Worm (Caenorhabditis elegans) whole organism, L1 larva: ENCODE measurements around the gene Y36E3A.2.

Source experiments
- C16A3.4 ChIP-seq: fragments of 150-350 bp; optimal IDR thresholded peaks from 2 replicates; lab custom pipeline; 2014; ENCODE audit warnings: missing biosample characterization, missing genetic modification characterization
- F16B12.6 ChIP-seq: fragments of 150-350 bp; optimal IDR thresholded peaks from 2 replicates; lab custom pipeline; 2014; ENCODE audit warnings: missing biosample characterization, missing genetic modification characterization
- alr-1 ChIP-seq: fragments of 200-800 bp; sonication (Bioruptor generic); optimal IDR thresholded peaks from 2 replicates; lab custom pipeline; 2018; ENCODE audit warnings: borderline replicate concordance, mild to moderate bottlenecking, missing genetic modification characterization, missing compliant biosample characterization
- aly-2 ChIP-seq: fragments of 150-350 bp; optimal IDR thresholded peaks from 2 replicates; lab custom pipeline; 2014; ENCODE audit warnings: missing biosample characterization, missing genetic modification characterization
- blmp-1 ChIP-seq: fragments of 150-350 bp; optimal IDR thresholded peaks from 2 replicates; lab custom pipeline; 2014; ENCODE audit warnings: missing biosample characterization, missing genetic modification characterization
- ceh-63 ChIP-seq: fragments of 200-800 bp; sonication (Bioruptor generic); optimal IDR thresholded peaks from 2 replicates; lab custom pipeline; 2018; ENCODE audit warnings: mild to moderate bottlenecking, missing genetic modification characterization, missing compliant biosample characterization
- ceh-8 ChIP-seq: fragments of 200-800 bp; sonication (Bioruptor generic); optimal IDR thresholded peaks from 2 replicates; lab custom pipeline; 2018; ENCODE audit warnings: mild to moderate bottlenecking, missing genetic modification characterization, moderate library complexity, missing compliant biosample characterization
- ceh-88 ChIP-seq: fragments of 200-800 bp; sonication (Bioruptor generic); IDR thresholded peaks from 2 replicates; pipeline ENCODE4 v1.3.6; 2022; ENCODE audit warnings: missing genetic modification characterization, missing compliant biosample characterization
- ceh-90 ChIP-seq: sonication (generic microtip); optimal IDR thresholded peaks from 2 replicates; lab custom pipeline; 2016; ENCODE audit warnings: missing genetic modification characterization, missing compliant biosample characterization
- efl-1 ChIP-seq, 4 experiments: fragments of 150-350 bp; optimal IDR thresholded peaks in 3 of 4; peaks in 1 of 4; 1 replicate in 1 of 4; 2 replicates in 3 of 4; lab custom pipeline; 2014; ENCODE audit warnings: missing biosample characterization in 2 of 4, missing genetic modification characterization in 2 of 4, missing genetic modification reagents in 2 of 4
- egl-13 ChIP-seq: sonication (generic microtip); optimal IDR thresholded peaks from 2 replicates; lab custom pipeline; 2016; ENCODE audit warnings: missing genotype, missing genetic modification reagents, missing genetic modification characterization, missing compliant biosample characterization
- elt-2 ChIP-seq: sonication (generic microtip); optimal IDR thresholded peaks from 2 replicates; lab custom pipeline; 2016; ENCODE audit warnings: missing genetic modification characterization, mild to moderate bottlenecking, inconsistent platforms, missing compliant biosample characterization, missing genetic modification reagents
- elt-3 ChIP-seq, 6 experiments: fragments of 150-350 bp in 1 of 6; sonication (generic microtip); optimal IDR thresholded peaks; 2 replicates each; lab custom pipeline; 2017 to 2018; ENCODE audit warnings: missing biosample characterization in 6 of 6, missing genetic modification characterization in 6 of 6, inconsistent platforms in 1 of 6
- ets-5 ChIP-seq: fragments of 200-800 bp; sonication (Bioruptor generic); IDR thresholded peaks from 2 replicates; pipeline ENCODE4 v1.3.6; 2022; ENCODE audit warnings: missing genetic modification characterization, missing compliant biosample characterization
- fkh-4 ChIP-seq: sonication (generic microtip); optimal IDR thresholded peaks from 2 replicates; lab custom pipeline; 2016; ENCODE audit warnings: missing compliant biosample characterization, missing genetic modification characterization, borderline replicate concordance
- fkh-8 ChIP-seq: sonication (generic microtip); optimal IDR thresholded peaks from 2 replicates; lab custom pipeline; 2016; ENCODE audit warnings: mild to moderate bottlenecking, missing genetic modification characterization, missing compliant biosample characterization
- fos-1 ChIP-seq: fragments of 150-350 bp; optimal IDR thresholded peaks from 2 replicates; lab custom pipeline; 2014; ENCODE audit warnings: missing biosample characterization, missing genetic modification characterization
- hlh-17 ChIP-seq: fragments of 200-800 bp; sonication (Bioruptor generic); optimal IDR thresholded peaks from 2 replicates; lab custom pipeline; 2018; ENCODE audit warnings: missing genetic modification characterization, mild to moderate bottlenecking, missing compliant biosample characterization, moderate library complexity, borderline replicate concordance
- irx-1 ChIP-seq: sonication (generic microtip); optimal IDR thresholded peaks from 2 replicates; lab custom pipeline; 2016; ENCODE audit warnings: missing genetic modification characterization, missing compliant biosample characterization
- isw-1 ChIP-seq: fragments of 200-800 bp; sonication (Bioruptor generic); IDR thresholded peaks from 2 replicates; pipeline ENCODE4 v1.3.6; 2022; ENCODE audit warnings: missing genetic modification characterization, missing compliant biosample characterization
- jun-1 ChIP-seq: fragments of 150-350 bp; optimal IDR thresholded peaks from 2 replicates; lab custom pipeline; 2014; ENCODE audit warnings: missing biosample characterization, missing genetic modification reagents, missing genetic modification characterization
- lin-35 ChIP-seq, 2 experiments: fragments of 150-350 bp; optimal IDR thresholded peaks; 2 replicates each; lab custom pipeline; 2014; ENCODE audit warnings: missing biosample characterization in 2 of 2, missing genetic modification characterization in 2 of 2, missing genetic modification reagents in 2 of 2
- lir-3 ChIP-seq: sonication (generic microtip); optimal IDR thresholded peaks from 2 replicates; lab custom pipeline; 2016; ENCODE audit warnings: mild to moderate bottlenecking, missing genetic modification characterization, moderate library complexity, missing compliant biosample characterization; ENCODE audit not compliant: poor library complexity
- lsy-2 ChIP-seq, 2 experiments: fragments of 150-350 bp; optimal IDR thresholded peaks; 2 replicates each; lab custom pipeline; 2014; ENCODE audit warnings: missing biosample characterization in 2 of 2, missing genetic modification characterization in 2 of 2
- nhr-11 ChIP-seq: fragments of 150-350 bp; optimal IDR thresholded peaks from 2 replicates; lab custom pipeline; 2014; ENCODE audit warnings: missing biosample characterization, missing genetic modification characterization
- nhr-71 ChIP-seq: sonication (generic microtip); optimal IDR thresholded peaks from 2 replicates; lab custom pipeline; 2016; ENCODE audit warnings: mild to moderate bottlenecking, missing genetic modification characterization, moderate library complexity, missing compliant biosample characterization
- nhr-77 ChIP-seq: fragments of 150-350 bp; optimal IDR thresholded peaks from 2 replicates; lab custom pipeline; 2014; ENCODE audit warnings: missing biosample characterization, missing genetic modification characterization
- nhr-84 ChIP-seq: sonication (generic microtip); optimal IDR thresholded peaks from 2 replicates; lab custom pipeline; 2017; ENCODE audit warnings: missing biosample characterization, missing genetic modification characterization
- pag-3 ChIP-seq: sonication (generic microtip); optimal IDR thresholded peaks from 2 replicates; lab custom pipeline; 2017; ENCODE audit warnings: missing genetic modification characterization, mild to moderate bottlenecking, missing compliant biosample characterization, antibody characterized with exemption, borderline replicate concordance; ENCODE audit not compliant: insufficient read depth
- pqm-1 ChIP-seq: sonication (generic microtip); optimal IDR thresholded peaks from 3 replicates; lab custom pipeline; 2017; ENCODE audit warnings: missing biosample characterization, missing genetic modification characterization
- rnt-1 ChIP-seq: sonication (generic microtip); optimal IDR thresholded peaks from 2 replicates; lab custom pipeline; 2016; ENCODE audit warnings: mild to moderate bottlenecking, missing genetic modification characterization, moderate library complexity, missing compliant biosample characterization
- skn-1 ChIP-seq: fragments of 150-350 bp; optimal IDR thresholded peaks from 2 replicates; lab custom pipeline; 2014; ENCODE audit warnings: missing biosample characterization, missing genetic modification characterization
- sox-4 ChIP-seq: sonication (generic microtip); optimal IDR thresholded peaks from 2 replicates; lab custom pipeline; 2016; ENCODE audit warnings: missing genetic modification characterization, missing compliant biosample characterization
- sptf-1 ChIP-seq: fragments of 150-350 bp; optimal IDR thresholded peaks from 2 replicates; lab custom pipeline; 2014; ENCODE audit warnings: missing biosample characterization, missing genetic modification characterization
- sup-37 ChIP-seq: fragments of 200-800 bp; sonication (Bioruptor generic); optimal IDR thresholded peaks from 2 replicates; lab custom pipeline; 2018; ENCODE audit warnings: mild to moderate bottlenecking, missing genetic modification characterization, missing compliant biosample characterization
- swsn-7 ChIP-seq: sonication (generic microtip); optimal IDR thresholded peaks from 2 replicates; lab custom pipeline; 2016; ENCODE audit warnings: missing genetic modification characterization, missing compliant biosample characterization
- tbx-2 ChIP-seq: sonication (generic microtip); optimal IDR thresholded peaks from 2 replicates; lab custom pipeline; 2016; ENCODE audit warnings: missing genetic modification characterization, missing compliant biosample characterization
- unc-130 ChIP-seq: fragments of 150-350 bp; optimal IDR thresholded peaks from 2 replicates; lab custom pipeline; 2017; ENCODE audit warnings: missing biosample characterization, missing genetic modification characterization, inconsistent platforms
- unc-30 ChIP-seq: sonication (generic microtip); optimal IDR thresholded peaks from 2 replicates; lab custom pipeline; 2017; ENCODE audit warnings: missing biosample characterization, missing genetic modification characterization
- unc-62 ChIP-seq: fragments of 150-350 bp; optimal IDR thresholded peaks from 2 replicates; lab custom pipeline; 2014; ENCODE audit warnings: missing biosample characterization, missing genetic modification reagents, missing genetic modification characterization
- unc-86 ChIP-seq: sonication (generic microtip); optimal IDR thresholded peaks from 2 replicates; lab custom pipeline; 2016; ENCODE audit warnings: missing genetic modification characterization, missing compliant biosample characterization
- unc-98 ChIP-seq: fragments of 200-800 bp; sonication (Bioruptor generic); IDR thresholded peaks from 2 replicates; pipeline ENCODE4 v1.3.6; 2022; ENCODE audit warnings: missing genetic modification characterization, missing compliant biosample characterization
- xbp-1 ChIP-seq: sonication (generic microtip); optimal IDR thresholded peaks from 2 replicates; lab custom pipeline; 2016; ENCODE audit warnings: missing genetic modification characterization, missing compliant biosample characterization
- zag-1 ChIP-seq: fragments of 150-350 bp; optimal IDR thresholded peaks from 2 replicates; lab custom pipeline; 2014; ENCODE audit warnings: missing biosample characterization, missing genetic modification characterization
- ztf-4 ChIP-seq: fragments of 150-350 bp; optimal IDR thresholded peaks from 2 replicates; lab custom pipeline; 2014; ENCODE audit warnings: missing biosample characterization, missing genetic modification characterization

The Y36E3A.2 gene

DNA sequence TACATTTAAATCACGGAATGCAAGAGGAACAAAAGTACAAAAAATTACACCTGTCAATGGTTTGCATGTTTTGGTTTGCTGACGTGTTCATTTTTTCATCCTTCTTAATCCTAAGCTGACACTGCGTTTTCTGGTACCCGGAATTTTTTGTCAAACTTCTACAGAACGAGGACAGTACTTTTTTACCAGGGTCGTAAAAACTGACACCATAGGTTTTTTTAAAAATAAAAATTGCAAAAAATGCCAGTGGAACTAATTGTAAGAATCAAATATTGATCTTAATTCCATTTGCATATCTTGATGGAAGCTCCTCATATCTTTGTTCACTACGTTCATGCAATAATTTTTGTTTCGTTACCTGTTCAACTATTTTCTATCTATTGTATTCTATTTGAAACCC is 21.0 kb upstream of the Y36E3A.2 start, which contains the start of gene srh-258:
TSS of gene srh-258 (plus strand) at position 301 of the 400 bp plus-strand sequence.
- TF ChIP-seq ceh-63 (GFP tag; lab: Kevin White, UChicago) (no peak), pqm-1 (tag; lab: Kevin White, UChicago) (no peak), hlh-17 (GFP tag; lab: Kevin White, UChicago) (no peak), ceh-8 (GFP tag; lab: Kevin White, UChicago) (no peak), aly-2 (tag; lab: Kevin White, UChicago) (no peak), pag-3 (no peak), unc-98 (no peak), lin-35 (GFP tag; optimal IDR thresholded peaks at IDR 0.05; lab: Kevin White, UChicago) (no peak), tbx-2 (tag; lab: Kevin White, UChicago) (no peak), unc-130 (tag; lab: Kevin White, UChicago) (no peak), skn-1 (tag; lab: Kevin White, UChicago) (no peak), efl-1 (optimal IDR thresholded peaks at IDR 0.05; lab: Kevin White, UChicago) (no peak), efl-1 (GFP tag; optimal IDR thresholded peaks at IDR 0.05 in 1 of 2; lab: Kevin White, UChicago) (no peak), nhr-11 (tag; lab: Kevin White, UChicago) (no peak), F16B12.6 (tag; lab: Kevin White, UChicago) (no peak), irx-1 (no peak)

- TF ChIP-seq ceh-88 (GFP tag; lab: Robert Waterston, UW) (no peak), efl-1 (optimal IDR thresholded peaks at IDR 0.05; lab: Kevin White, UChicago) (no peak), efl-1 (GFP tag; optimal IDR thresholded peaks at IDR 0.05 in 1 of 2; lab: Kevin White, UChicago) (no peak), sptf-1 (tag; lab: Kevin White, UChicago) (no peak), sup-37 (GFP tag; lab: Kevin White, UChicago) (no peak), isw-1 (GFP tag; lab: Robert Waterston, UW) (no peak), elt-2 (tag; lab: Kevin White, UChicago) (no peak), elt-3 (tag; optimal IDR thresholded peaks at IDR 0.05; lab: Kevin White, UChicago) (no peak), nhr-77 (tag; lab: Kevin White, UChicago) (no peak), swsn-7 (tag; lab: Kevin White, UChicago) (no peak), alr-1 (tag; lab: Kevin White, UChicago) (no peak), tbx-2 (tag; lab: Kevin White, UChicago) (no peak), fos-1 (no peak), aly-2 (tag; lab: Kevin White, UChicago) (no peak), pqm-1 (tag; lab: Kevin White, UChicago) (no peak), ztf-4 (no peak), blmp-1 (tag; lab: Kevin White, UChicago) (no peak)
Measured at ce11 chrV:15406928-15407327, 18.9 kb upstream of the Y36E3A.2 start, which contains the start of gene srh-257. Gene srh-257, plus strand, starts transcription at chrV:15407228.

- TF ChIP-seq unc-130 (tag; lab: Kevin White, UChicago) (no peak), nhr-84 (no peak), rnt-1 (no peak), nhr-71 (tag; lab: Kevin White, UChicago) (no peak), ceh-90 (tag; lab: Kevin White, UChicago) (no peak), elt-3 (tag; optimal IDR thresholded peaks at IDR 0.05; lab: Kevin White, UChicago) (no peak), aly-2 (tag; lab: Kevin White, UChicago) (no peak), unc-86 (tag; lab: Kevin White, UChicago) (no peak), sox-4 (tag; lab: Kevin White, UChicago) (no peak), sup-37 (GFP tag; lab: Kevin White, UChicago) (no peak), fkh-4 (no peak), swsn-7 (tag; lab: Kevin White, UChicago) (no peak)
Measured at ce11 chrV:15412625-15413024, 13.2 kb upstream of the Y36E3A.2 start, which contains the start of gene srbc-63. Gene srbc-63, minus strand, starts transcription at chrV:15412725.

DNA sequence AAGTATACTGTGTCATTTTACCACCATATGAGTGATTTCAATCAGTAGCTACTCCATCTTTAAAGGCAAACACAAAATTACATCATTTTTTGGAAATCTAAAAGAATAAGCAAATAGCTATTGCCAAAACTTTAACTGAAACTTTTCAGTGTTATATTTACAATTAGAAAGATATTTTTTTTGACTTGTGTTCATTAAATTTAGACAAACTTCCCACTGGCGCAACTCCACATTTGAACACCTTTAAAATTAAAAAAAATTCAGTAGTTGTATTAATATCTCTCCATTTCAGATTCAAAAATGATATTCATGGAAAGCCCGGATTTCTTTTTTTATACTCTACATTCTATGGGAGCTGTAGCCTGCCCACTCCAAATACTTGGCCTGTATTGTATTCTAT is 12.0 kb upstream of the Y36E3A.2 start, which contains the start of gene srh-264:
TSS of gene srh-264 (plus strand) at position 301 of the 400 bp plus-strand sequence.
- TF ChIP-seq xbp-1 (tag; lab: Kevin White, UChicago) (no peak), lir-3 (no peak), elt-3 (tag; optimal IDR thresholded peaks at IDR 0.05; lab: Kevin White, UChicago) (no peak), sox-4 (tag; lab: Kevin White, UChicago) (no peak), unc-62 (GFP tag; lab: Kevin White, UChicago) (no peak), zag-1 (tag; lab: Kevin White, UChicago) (no peak), irx-1 (no peak), egl-13 (tag; lab: Kevin White, UChicago) (no peak), hlh-17 (GFP tag; lab: Kevin White, UChicago) (no peak), swsn-7 (tag; lab: Kevin White, UChicago) (no peak), unc-98 (no peak), fkh-8 (no peak), jun-1 (tag; lab: Kevin White, UChicago) (no peak), sptf-1 (tag; lab: Kevin White, UChicago) (no peak), skn-1 (tag; lab: Kevin White, UChicago) (no peak), C16A3.4 (tag; lab: Kevin White, UChicago) (no peak), ets-5 (no peak), unc-30 (no peak), lsy-2 (tag; optimal IDR thresholded peaks at IDR 0.05; lab: Kevin White, UChicago) (no peak)
